Fruit fly (Drosophila melanogaster) whole organism, prepupa: ENCODE data around the gene gammaTub37C.

Experiments
- fkh ChIP-seq: fragments of 200-800 bp; sonication (Bioruptor generic); optimal IDR thresholded peaks from 3 replicates; lab custom pipeline; 2017; ENCODE audit warnings: missing biosample characterization, mild to moderate bottlenecking, missing genetic modification characterization, moderate library complexity
- ss ChIP-seq, 2 experiments: fragments of 200-800 bp; sonication (Bioruptor generic); optimal IDR thresholded peaks; 2 replicates in 1 of 2; 3 replicates in 1 of 2; lab custom pipeline; 2017 to 2018; ENCODE audit warnings: mild to moderate bottlenecking in 2 of 2, missing biosample characterization in 2 of 2, missing genetic modification characterization in 2 of 2, moderate library complexity in 1 of 2

DNA sequence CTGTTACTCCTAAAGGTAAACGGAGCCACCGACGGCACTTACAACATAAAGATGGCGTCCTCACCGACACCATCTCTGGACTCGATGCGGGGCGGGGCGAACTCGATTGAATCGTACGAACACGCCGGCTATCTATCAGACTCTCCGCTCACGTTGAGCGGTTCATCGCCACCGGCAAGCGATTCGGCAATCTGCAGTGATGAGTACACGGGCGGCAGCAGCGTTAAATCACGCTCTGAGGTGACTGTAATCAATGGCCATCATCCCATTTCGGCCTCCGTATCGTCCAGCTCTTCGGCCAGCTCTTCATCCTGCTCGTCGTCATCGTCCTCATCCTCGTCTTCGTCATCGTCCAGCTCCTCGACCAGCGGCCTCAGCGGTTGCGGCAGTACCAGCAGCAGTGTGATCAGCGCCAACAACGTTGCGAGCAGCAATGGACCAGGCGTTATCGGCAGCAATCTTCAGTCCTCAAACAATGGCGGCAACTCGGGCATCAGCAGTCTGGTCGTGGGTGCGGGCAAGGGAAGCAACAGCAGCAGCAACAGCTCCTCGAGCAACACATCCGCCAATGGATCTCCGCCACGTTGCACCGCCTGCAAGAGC is 17.3 kb downstream of the gammaTub37C start:
- TF ChIP-seq fkh (GFP tag; lab: Kevin White, UChicago) (no peak), ss (GFP tag; optimal IDR thresholded peaks at IDR 0.05; lab: Kevin White, UChicago) (no peak)
